Worm (Caenorhabditis elegans) whole organism, late embryonic: ENCODE results near the gene ZK697.1.

Experiments
- F13H6.1 ChIP-seq: sonication (generic microtip); optimal IDR thresholded peaks from 2 replicates; lab custom pipeline; 2016; ENCODE audit warnings: missing genetic modification characterization, missing compliant biosample characterization
- K02D7.2 ChIP-seq: sonication (generic microtip); optimal IDR thresholded peaks from 2 replicates; lab custom pipeline; 2017; ENCODE audit warnings: mild to moderate bottlenecking, missing genetic modification characterization, missing compliant biosample characterization
- ceh-45 ChIP-seq: fragments of 200-800 bp; sonication (Bioruptor generic); IDR thresholded peaks from 2 replicates; pipeline ENCODE4 v1.3.6; 2022; ENCODE audit warnings: missing genetic modification reagents, missing genetic modification characterization, missing compliant biosample characterization
- fkh-10 ChIP-seq: fragments of 150-350 bp; optimal IDR thresholded peaks from 2 replicates; lab custom pipeline; 2014; ENCODE audit warnings: missing biosample characterization, missing genetic modification reagents, missing genetic modification characterization
- lim-6 ChIP-seq: sonication (generic microtip); optimal IDR thresholded peaks from 2 replicates; lab custom pipeline; 2016; ENCODE audit warnings: missing genetic modification characterization, missing compliant biosample characterization

- TF ChIP-seq ceh-45 (GFP tag; lab: Robert Waterston, UW), result no peak
- TF ChIP-seq fkh-10 (GFP tag; lab: Kevin White, UChicago), result no peak
- no peak for TF ChIP-seq K02D7.2
- no peak for TF ChIP-seq lim-6 (tag; lab: Kevin White, UChicago)
- no peak for TF ChIP-seq F13H6.1
Observed at ce11 chrV:1767427-1767826, 14.8 kb downstream of the ZK697.1 start.
